Worm (Caenorhabditis elegans) whole organism, mixed stage, embryonic: ENCODE measurements around the gene W01C8.1.

Experiments used
- nhr-2 ChIP-seq: fragments of 150-350 bp; optimal IDR thresholded peaks from 2 replicates; lab custom pipeline; 2014; ENCODE audit warnings: missing biosample characterization, missing genetic modification characterization
- nhr-76 ChIP-seq: sonication (generic microtip); optimal IDR thresholded peaks from 2 replicates; lab custom pipeline; 2017; ENCODE audit warnings: missing biosample characterization, missing genetic modification characterization
- unc-62 ChIP-seq: fragments of 150-350 bp; optimal IDR thresholded peaks from 2 replicates; lab custom pipeline; 2014; ENCODE audit warnings: missing biosample characterization, missing genetic modification reagents, missing genetic modification characterization

ce11 chrX:5646951-5647423 is 45.2 kb upstream of the W01C8.1 start, which contains the start of gene T22B7.3:
- TF ChIP-seq nhr-2 (tag; lab: Kevin White, UChicago): no peak
- no peak for TF ChIP-seq unc-62
- TF ChIP-seq nhr-76 (tag; lab: Kevin White, UChicago): no peak
